Worm (Caenorhabditis elegans) whole organism, L2 larva: Measurements from ENCODE around the gene tomm-7.

ENCODE experiments used
- C34F6.9 ChIP-seq: fragments of 150-350 bp; optimal IDR thresholded peaks from 2 replicates; lab custom pipeline; 2014; ENCODE audit warnings: missing biosample characterization, missing genetic modification characterization
- F13H6.1 ChIP-seq: sonication (generic microtip); optimal IDR thresholded peaks from 2 replicates; lab custom pipeline; 2016; ENCODE audit warnings: missing genetic modification characterization, missing compliant biosample characterization
- R02D3.7 ChIP-seq: fragments of 150-350 bp; optimal IDR thresholded peaks from 2 replicates; lab custom pipeline; 2014; ENCODE audit warnings: missing biosample characterization, missing genetic modification characterization
- alr-1 ChIP-seq: fragments of 150-350 bp; optimal IDR thresholded peaks from 2 replicates; lab custom pipeline; 2014; ENCODE audit warnings: missing biosample characterization, missing genetic modification characterization
- aly-2 ChIP-seq: fragments of 150-350 bp; optimal IDR thresholded peaks from 2 replicates; lab custom pipeline; 2014; ENCODE audit warnings: missing biosample characterization, missing genetic modification characterization
- ama-1 ChIP-seq: fragments of 150-350 bp; optimal IDR thresholded peaks from 2 replicates; lab custom pipeline; 2018; ENCODE audit warnings: inconsistent platforms
- blmp-1 ChIP-seq: sonication (generic microtip); optimal IDR thresholded peaks from 2 replicates; lab custom pipeline; 2017; ENCODE audit warnings: missing genetic modification characterization, mild to moderate bottlenecking, missing compliant biosample characterization, antibody characterized with exemption, moderate library complexity; ENCODE audit not compliant: insufficient read depth
- ceh-16 ChIP-seq: fragments of 150-350 bp; optimal IDR thresholded peaks from 2 replicates; lab custom pipeline; 2014; ENCODE audit warnings: missing biosample characterization, missing genetic modification characterization
- ceh-82 ChIP-seq: fragments of 150-350 bp; optimal IDR thresholded peaks from 2 replicates; lab custom pipeline; 2014; ENCODE audit warnings: missing biosample characterization, missing genetic modification characterization
- crh-2 ChIP-seq: sonication (generic microtip); optimal IDR thresholded peaks from 2 replicates; lab custom pipeline; 2017; ENCODE audit warnings: missing biosample characterization, missing genetic modification characterization
- dmd-4 ChIP-seq: sonication (generic microtip); optimal IDR thresholded peaks from 2 replicates; lab custom pipeline; 2017; ENCODE audit warnings: missing biosample characterization, missing genetic modification characterization
- egl-27 ChIP-seq: sonication (generic microtip); optimal IDR thresholded peaks from 3 replicates; lab custom pipeline; 2017; ENCODE audit warnings: missing biosample characterization, missing genetic modification reagents, missing genetic modification characterization
- elt-1 ChIP-seq: fragments of 150-350 bp; optimal IDR thresholded peaks from 2 replicates; lab custom pipeline; 2014; ENCODE audit warnings: missing biosample characterization, missing genetic modification characterization
- elt-3 ChIP-seq: sonication (generic microtip); optimal IDR thresholded peaks from 2 replicates; lab custom pipeline; 2017; ENCODE audit warnings: missing biosample characterization, missing genetic modification characterization
- fos-1 ChIP-seq: fragments of 150-350 bp; optimal IDR thresholded peaks from 2 replicates; lab custom pipeline; 2014; ENCODE audit warnings: missing biosample characterization, missing genetic modification characterization
- gmeb-1 ChIP-seq: fragments of 150-350 bp; optimal IDR thresholded peaks from 2 replicates; lab custom pipeline; 2014; ENCODE audit warnings: missing biosample characterization, missing genetic modification characterization
- lin-39 ChIP-seq: fragments of 150-350 bp; optimal IDR thresholded peaks from 2 replicates; lab custom pipeline; 2014; ENCODE audit warnings: missing biosample characterization, missing genetic modification reagents, missing genetic modification characterization
- lsy-2 ChIP-seq, 2 experiments: fragments of 150-350 bp in 1 of 2; sonication (generic microtip) in 1 of 2; optimal IDR thresholded peaks; 2 replicates each; lab custom pipeline; 2014 to 2017; ENCODE audit warnings: missing biosample characterization in 2 of 2, missing genetic modification characterization in 2 of 2
- mbf-1 ChIP-seq: sonication (generic microtip); optimal IDR thresholded peaks from 2 replicates; lab custom pipeline; 2017; ENCODE audit warnings: missing biosample characterization, missing genetic modification characterization
- mdl-1 ChIP-seq, 2 experiments: fragments of 150-350 bp in 1 of 2; sonication (generic microtip) in 1 of 2; optimal IDR thresholded peaks; 2 replicates each; lab custom pipeline; 2017; ENCODE audit warnings: missing biosample characterization in 2 of 2, missing genetic modification characterization in 2 of 2
- nhr-11 ChIP-seq: fragments of 150-350 bp; optimal IDR thresholded peaks from 2 replicates; lab custom pipeline; 2014; ENCODE audit warnings: missing biosample characterization, missing genetic modification characterization
- nhr-12 ChIP-seq: fragments of 150-350 bp; optimal IDR thresholded peaks from 2 replicates; lab custom pipeline; 2014; ENCODE audit warnings: missing biosample characterization, missing genetic modification characterization
- nhr-129 ChIP-seq: fragments of 150-350 bp; optimal IDR thresholded peaks from 2 replicates; lab custom pipeline; 2014; ENCODE audit warnings: missing biosample characterization, missing genetic modification characterization
- nhr-237 ChIP-seq: fragments of 150-350 bp; optimal IDR thresholded peaks from 2 replicates; lab custom pipeline; 2014; ENCODE audit warnings: missing biosample characterization, missing genetic modification characterization
- nhr-25 ChIP-seq: fragments of 150-350 bp; sonication (generic microtip); optimal IDR thresholded peaks from 3 replicates; lab custom pipeline; 2014; ENCODE audit warnings: missing biosample characterization, missing genetic modification characterization
- nhr-6 ChIP-seq: fragments of 150-350 bp; optimal IDR thresholded peaks from 2 replicates; lab custom pipeline; 2014; ENCODE audit warnings: missing biosample characterization, missing genetic modification characterization
- skn-1 ChIP-seq: sonication (generic microtip); optimal IDR thresholded peaks from 2 replicates; lab custom pipeline; 2017; ENCODE audit warnings: missing biosample characterization, missing genetic modification characterization
- sma-3 ChIP-seq: sonication (generic microtip); optimal IDR thresholded peaks from 2 replicates; lab custom pipeline; 2016; ENCODE audit warnings: missing genetic modification reagents, missing genetic modification characterization, missing compliant biosample characterization
- sma-9 ChIP-seq, 2 experiments: fragments of 150-350 bp in 1 of 2; sonication (generic microtip) in 1 of 2; optimal IDR thresholded peaks; 2 replicates each; lab custom pipeline; 2014 to 2016; ENCODE audit warnings: missing genetic modification characterization in 2 of 2, mild to moderate bottlenecking in 1 of 2, missing biosample characterization in 1 of 2, missing compliant biosample characterization in 1 of 2, missing genetic modification reagents in 1 of 2, moderate library complexity in 1 of 2
- snpc-4 ChIP-seq: fragments of 150-350 bp; optimal IDR thresholded peaks from 2 replicates; lab custom pipeline; 2014; ENCODE audit warnings: missing biosample characterization, missing genetic modification characterization
- unc-39 ChIP-seq: fragments of 150-350 bp; optimal IDR thresholded peaks from 2 replicates; lab custom pipeline; 2014; ENCODE audit warnings: missing biosample characterization, missing genetic modification characterization
- unc-55 ChIP-seq: fragments of 150-350 bp; sonication (generic microtip); optimal IDR thresholded peaks from 3 replicates; lab custom pipeline; 2014; ENCODE audit warnings: missing biosample characterization, missing genetic modification reagents, missing genetic modification characterization
- ztf-11 ChIP-seq: sonication (generic microtip); optimal IDR thresholded peaks from 2 replicates; lab custom pipeline; 2017; ENCODE audit warnings: missing biosample characterization, missing genetic modification characterization
- ztf-4 ChIP-seq: fragments of 150-350 bp; optimal IDR thresholded peaks from 2 replicates; lab custom pipeline; 2014; ENCODE audit warnings: missing biosample characterization, missing genetic modification characterization

Gene tomm-7

DNA sequence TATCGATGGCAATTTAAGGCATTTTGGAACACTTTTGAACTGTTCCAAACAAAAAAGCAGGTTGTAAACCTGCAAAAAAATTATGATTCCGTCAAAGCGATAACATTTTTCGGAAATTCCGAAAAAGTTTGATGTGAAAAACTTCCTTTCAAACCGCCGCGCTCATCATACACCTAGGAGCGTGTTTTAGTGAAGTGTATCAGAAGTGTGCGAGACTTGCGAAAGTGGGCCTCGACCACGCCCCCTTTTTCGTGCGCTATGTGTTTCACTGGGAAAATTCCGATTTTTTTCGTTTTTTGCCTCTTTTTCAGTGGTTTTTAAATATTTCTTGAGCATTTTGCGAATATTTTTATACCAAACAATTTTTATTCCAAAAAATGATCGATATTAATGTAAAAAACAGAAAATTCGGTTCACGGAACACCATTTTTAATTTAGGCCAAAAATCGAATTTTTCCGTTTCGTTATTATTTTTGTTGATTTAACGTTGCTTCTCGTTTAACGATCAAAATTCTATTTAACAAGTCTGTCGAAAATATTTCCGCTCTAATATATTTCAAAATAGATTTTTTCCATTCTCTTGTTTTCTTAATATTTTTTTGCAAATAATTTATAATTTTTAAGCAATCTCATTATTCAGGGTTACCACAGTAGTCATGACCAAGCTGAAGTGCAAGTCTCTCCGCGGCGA is 4.8 kb upstream of the tomm-7 start, which contains the start of gene rpl-35 (continued):
- TF ChIP-seq ztf-11 (tag; lab: Kevin White, UChicago), result peak; percentile 76
- TF ChIP-seq snpc-4 (tag; lab: Kevin White, UChicago), result peak; percentile 93
- TF ChIP-seq fos-1 (tag; lab: Kevin White, UChicago), result peak; percentile 99
- peak; percentile 20 for TF ChIP-seq unc-39 (tag; lab: Kevin White, UChicago)
- TF ChIP-seq lsy-2 (tag; optimal IDR thresholded peaks at IDR 0.05; lab: Kevin White, UChicago), result peak; percentile 98 to 99
- no peak for TF ChIP-seq elt-3 (tag; lab: Kevin White, UChicago)
- TF ChIP-seq nhr-129 (tag; lab: Kevin White, UChicago), result peak; percentile 99
- TF ChIP-seq sma-9 (GFP tag; optimal IDR thresholded peaks at IDR 0.05; lab: Kevin White, UChicago), result peak; percentile 99
- peak; percentile 16 for TF ChIP-seq sma-9 (tag; optimal IDR thresholded peaks at IDR 0.05; lab: Kevin White, UChicago)
- peak; percentile 100 for TF ChIP-seq C34F6.9 (tag; lab: Kevin White, UChicago)
- peak; percentile 72 for TF ChIP-seq nhr-12 (tag; lab: Kevin White, UChicago)
- TF ChIP-seq dmd-4 (tag; lab: Kevin White, UChicago), result peak; percentile 71
- TF ChIP-seq nhr-6, result peak; percentile 100
- TF ChIP-seq ama-1 (lab: Kevin White, UChicago), result peak; percentile 93
- TF ChIP-seq nhr-237, result peak; percentile 94
- TF ChIP-seq ceh-16, result peak; percentile 100

DNA sequence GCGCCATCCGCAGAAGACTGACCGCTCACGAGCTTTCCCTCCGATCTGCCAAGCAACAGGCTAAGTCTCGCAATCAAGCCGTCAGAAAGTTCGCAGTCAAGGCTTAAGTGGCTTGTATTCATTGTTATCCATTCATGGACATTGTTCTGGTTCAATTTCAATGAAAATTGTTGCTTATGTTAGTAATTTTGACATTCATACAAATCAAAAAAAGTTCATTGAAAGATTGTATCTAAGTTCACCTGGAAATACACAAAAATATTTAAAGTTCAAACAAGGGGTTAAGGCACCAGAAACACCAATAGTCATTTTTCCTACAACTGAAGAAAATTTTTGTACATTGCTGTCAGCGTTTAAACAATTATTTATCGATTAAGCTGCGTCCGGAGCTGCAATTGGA is 3.9 kb upstream of the tomm-7 start:
- TF ChIP-seq fos-1 (tag; lab: Kevin White, UChicago) (no peak), nhr-25 (no peak), elt-3 (tag; lab: Kevin White, UChicago) (no peak), F13H6.1 (tag; lab: Kevin White, UChicago) (no peak), unc-39 (tag; lab: Kevin White, UChicago) (no peak), ztf-4 (tag; lab: Kevin White, UChicago) (no peak), elt-1 (no peak), unc-55 (GFP tag; lab: Kevin White, UChicago) (no peak), lin-39 (tag; lab: Kevin White, UChicago) (no peak), gmeb-1 (tag; lab: Kevin White, UChicago) (no peak), skn-1 (no peak)

- TF ChIP-seq aly-2 (no peak), R02D3.7 (no peak), egl-27 (tag; lab: Kevin White, UChicago) (no peak), lsy-2 (tag; optimal IDR thresholded peaks at IDR 0.05; lab: Kevin White, UChicago) (no peak), mdl-1 (tag; optimal IDR thresholded peaks at IDR 0.05; lab: Kevin White, UChicago) (no peak), alr-1 (tag; lab: Kevin White, UChicago) (no peak), snpc-4 (tag; lab: Kevin White, UChicago) (no peak), unc-39 (tag; lab: Kevin White, UChicago) (no peak), blmp-1 (tag; lab: Kevin White, UChicago) (no peak), unc-55 (GFP tag; lab: Kevin White, UChicago) (no peak), skn-1 (no peak), dmd-4 (tag; lab: Kevin White, UChicago) (no peak), nhr-11 (tag; lab: Kevin White, UChicago) (no peak), elt-1 (no peak)
Observed at ce11 chrIII:7857142-7857541, 2.3 kb upstream of the tomm-7 start, which contains the start of gene tag-307. Gene tag-307 (minus strand): TSS chrIII:7857242.

DNA sequence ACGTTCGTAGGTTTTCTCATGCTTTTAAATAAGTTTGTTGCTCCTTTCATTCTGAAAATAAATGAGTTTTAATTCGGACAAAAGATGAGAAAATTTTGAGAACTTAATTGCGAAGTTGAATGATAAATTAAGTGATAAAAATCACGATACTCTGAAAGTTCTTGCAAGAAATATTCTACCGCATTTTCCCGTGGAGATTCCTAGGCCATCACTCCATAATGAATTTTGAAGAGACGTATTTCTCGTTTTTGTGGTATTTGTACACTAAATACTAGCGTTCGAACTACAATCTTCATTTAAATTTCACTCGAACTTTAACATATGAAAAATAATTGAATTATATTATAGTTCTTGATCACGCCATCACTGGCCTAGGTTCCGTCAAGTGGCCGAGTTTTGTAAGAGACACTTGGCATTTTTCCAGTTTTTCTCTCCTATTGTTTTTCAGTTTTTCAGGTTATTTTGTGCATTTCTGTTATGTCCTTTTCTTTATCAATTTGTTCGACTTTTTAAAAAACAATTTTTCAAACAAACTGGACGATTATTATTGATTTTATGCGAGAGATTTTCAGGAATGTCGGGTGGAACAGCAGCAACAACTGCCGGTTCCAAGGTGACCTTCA is 895 bp upstream of the tomm-7 start, which contains the start of the genes coq-5 and ufm-1:
Gene coq-5 (minus strand): TSS at position 51 of the 623 bp plus-strand sequence.
Gene ufm-1 (plus strand): TSS at position 573 of the 623 bp plus-strand sequence.
- TF ChIP-seq elt-3 (tag; lab: Kevin White, UChicago) (no peak), lsy-2 (tag; optimal IDR thresholded peaks at IDR 0.05; lab: Kevin White, UChicago) (peak in 1 of 2 experiments; percentile 43), egl-27 (tag; lab: Kevin White, UChicago) (no peak), C34F6.9 (tag; lab: Kevin White, UChicago) (peak; percentile 56), sma-3 (peak; percentile 18), nhr-6 (no peak), crh-2 (tag; lab: Kevin White, UChicago) (peak; percentile 7), R02D3.7 (no peak), mbf-1 (tag; lab: Kevin White, UChicago) (no peak), ceh-82 (no peak), nhr-237 (no peak)
